Worm (Caenorhabditis elegans) whole organism, L3 larva: ENCODE results near the gene str-198.

Experiments
- R02D3.7 ChIP-seq: fragments of 150-350 bp; optimal IDR thresholded peaks from 2 replicates; lab custom pipeline; 2014; ENCODE audit warnings: missing biosample characterization, missing genetic modification characterization
- ceh-82 ChIP-seq: fragments of 150-350 bp; optimal IDR thresholded peaks from 2 replicates; lab custom pipeline; 2014; ENCODE audit warnings: missing biosample characterization, missing genetic modification characterization
- daf-12 ChIP-seq: fragments of 150-350 bp; optimal IDR thresholded peaks from 2 replicates; lab custom pipeline; 2014; ENCODE audit warnings: missing biosample characterization, missing genetic modification reagents, missing genetic modification characterization
- elt-1 ChIP-seq: fragments of 150-350 bp; optimal IDR thresholded peaks from 2 replicates; lab custom pipeline; 2014; ENCODE audit warnings: missing biosample characterization, missing genetic modification characterization
- fkh-10 ChIP-seq: sonication (generic microtip); optimal IDR thresholded peaks from 2 replicates; lab custom pipeline; 2017; ENCODE audit warnings: missing biosample characterization, missing genetic modification reagents, missing genetic modification characterization
- fkh-2 ChIP-seq: fragments of 150-350 bp; optimal IDR thresholded peaks from 2 replicates; lab custom pipeline; 2014; ENCODE audit warnings: missing biosample characterization, missing genetic modification reagents, missing genetic modification characterization
- lin-15B ChIP-seq: fragments of 150-350 bp; optimal IDR thresholded peaks from 2 replicates; lab custom pipeline; 2014; ENCODE audit warnings: missing biosample characterization, missing genetic modification characterization
- lin-39 ChIP-seq: fragments of 150-350 bp; optimal IDR thresholded peaks from 2 replicates; lab custom pipeline; 2018; ENCODE audit warnings: missing biosample characterization, missing genetic modification reagents, missing genetic modification characterization
- nhr-237 ChIP-seq: fragments of 150-350 bp; optimal IDR thresholded peaks from 2 replicates; lab custom pipeline; 2014; ENCODE audit warnings: missing biosample characterization, missing genetic modification characterization
- ztf-11 ChIP-seq: fragments of 150-350 bp; optimal IDR thresholded peaks from 2 replicates; lab custom pipeline; 2014; ENCODE audit warnings: missing biosample characterization, missing genetic modification characterization

DNA sequence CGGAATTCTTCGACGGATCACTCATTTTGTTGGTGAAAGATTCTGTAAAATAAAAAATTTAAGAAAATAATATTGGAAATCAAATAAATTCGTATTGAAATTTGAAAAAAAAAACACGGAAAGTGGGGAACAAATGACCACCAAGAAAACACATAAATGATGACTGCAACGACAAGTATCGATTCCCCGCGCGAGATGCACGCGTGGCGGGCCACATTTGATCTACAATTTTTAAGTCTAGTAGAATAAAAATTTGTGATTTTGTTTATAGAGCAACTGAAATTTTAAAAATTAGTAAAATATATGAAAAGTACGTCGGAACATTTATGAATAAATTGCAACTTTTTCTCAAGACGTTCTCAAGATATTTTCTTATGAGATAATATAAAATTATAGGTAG lies 7.4 kb downstream of the str-198 start, which contains the start of gene F14H3.4:
- TF ChIP-seq fkh-10 (GFP tag; lab: Kevin White, UChicago) (no peak), lin-15B (tag; lab: Kevin White, UChicago) (no peak), ztf-11 (tag; lab: Kevin White, UChicago) (no peak), lin-39 (tag; lab: Kevin White, UChicago) (no peak), nhr-237 (tag; lab: Kevin White, UChicago) (no peak), ceh-82 (tag; lab: Kevin White, UChicago) (no peak), R02D3.7 (tag; lab: Kevin White, UChicago) (no peak), fkh-2 (tag; lab: Kevin White, UChicago) (no peak), elt-1 (tag; lab: Kevin White, UChicago) (no peak), daf-12 (tag; lab: Kevin White, UChicago) (no peak)
